Worm (Caenorhabditis elegans): Measurements from ENCODE around the gene dmd-3.

The dmd-3 gene

ce11 chrV:19605415-19605814 lies 49.6 kb downstream of the dmd-3 start:
- TF ChIP-seq dve-1 (tag; optimal IDR thresholded peaks at IDR 0.05): no peak
- TF ChIP-seq K02D7.2 (tag; optimal IDR thresholded peaks at IDR 0.05): no peak
- no peak for TF ChIP-seq unc-86 (tag; optimal IDR thresholded peaks at IDR 0.05)
- no peak for TF ChIP-seq ceh-45 (GFP tag; IDR thresholded peaks at IDR 0.05)
- no peak for TF ChIP-seq nhr-232 (tag; optimal IDR thresholded peaks at IDR 0.05)
- no peak for TF ChIP-seq ceh-22 (tag; optimal IDR thresholded peaks at IDR 0.05)
- no peak for TF ChIP-seq pag-3 (tag; optimal IDR thresholded peaks at IDR 0.05; ENCODE audit: borderline replicate concordance)
- TF ChIP-seq gmeb-2 (tag; optimal IDR thresholded peaks at IDR 0.05): no peak
- no peak for TF ChIP-seq pros-1 (tag; optimal IDR thresholded peaks at IDR 0.05)
- no peak for TF ChIP-seq sox-4 (tag; optimal IDR thresholded peaks at IDR 0.05)
- TF ChIP-seq fax-1 (tag; optimal IDR thresholded peaks at IDR 0.05): no peak

All from whole organism, late embryonic.